Worm (Caenorhabditis elegans): Measurements from ENCODE around the gene nduf-2.2.

ce11 chrIII:6452683-6453082 is 12.3 kb upstream of the nduf-2.2 start:
- TF ChIP-seq lim-6 (tag; optimal IDR thresholded peaks at IDR 0.05) (no peak), elt-4 (tag; optimal IDR thresholded peaks at IDR 0.05) (no peak)

All from whole organism, late embryonic.